Worm (Caenorhabditis elegans) whole organism, L4 larva: ENCODE data around the gene F53B7.7.

Source experiments
- F49E8.2 ChIP-seq: sonication (generic microtip); optimal IDR thresholded peaks from 2 replicates; lab custom pipeline; 2016; ENCODE audit warnings: missing compliant biosample characterization, mild to moderate bottlenecking, missing genetic modification characterization, borderline replicate concordance
- Y48G9A.11 ChIP-seq: fragments of 200-800 bp; sonication (Bioruptor generic); IDR thresholded peaks from 2 replicates; pipeline ENCODE4 v1.3.6; 2022; ENCODE audit warnings: missing genetic modification reagents, missing genetic modification characterization, missing compliant biosample characterization
- ZK546.5 ChIP-seq, 2 experiments: sonication (generic microtip); optimal IDR thresholded peaks; 2 replicates each; lab custom pipeline; 2017; ENCODE audit warnings: missing biosample characterization in 2 of 2, missing genetic modification characterization in 2 of 2
- ama-1 ChIP-seq: fragments of 150-350 bp; optimal IDR thresholded peaks from 2 replicates; lab custom pipeline; 2014; ENCODE audit warnings: inconsistent platforms, mixed read lengths
- ceh-20 ChIP-seq: fragments of 200-800 bp; sonication (Bioruptor generic); IDR thresholded peaks from 2 replicates; pipeline ENCODE4 v1.3.6; 2022; ENCODE audit warnings: missing genetic modification reagents, missing genetic modification characterization, missing compliant biosample characterization
- ceh-82 ChIP-seq: sonication (generic microtip); optimal IDR thresholded peaks from 2 replicates; lab custom pipeline; 2017; ENCODE audit warnings: missing biosample characterization, missing genetic modification characterization
- hlh-30 ChIP-seq: sonication (generic microtip); optimal IDR thresholded peaks from 2 replicates; lab custom pipeline; 2017; ENCODE audit warnings: antibody characterized with exemption, mild to moderate bottlenecking, missing genetic modification characterization, missing compliant biosample characterization; ENCODE audit not compliant: insufficient read depth
- jun-1 ChIP-seq: fragments of 150-350 bp; optimal IDR thresholded peaks from 2 replicates; lab custom pipeline; 2014; ENCODE audit warnings: missing biosample characterization, missing genetic modification reagents, missing genetic modification characterization
- lin-39 ChIP-seq: fragments of 150-350 bp; optimal IDR thresholded peaks from 2 replicates; lab custom pipeline; 2014; ENCODE audit warnings: missing biosample characterization, missing genetic modification reagents, missing genetic modification characterization
- mdl-1 ChIP-seq, 2 experiments: fragments of 150-350 bp in 1 of 2; sonication (generic microtip) in 1 of 2; optimal IDR thresholded peaks; 2 replicates each; lab custom pipeline; 2014 to 2017; ENCODE audit warnings: missing biosample characterization in 2 of 2, missing genetic modification characterization in 2 of 2
- nhr-11 ChIP-seq: fragments of 150-350 bp; optimal IDR thresholded peaks from 2 replicates; lab custom pipeline; 2014; ENCODE audit warnings: missing biosample characterization, missing genetic modification characterization
- zag-1 ChIP-seq: fragments of 150-350 bp; optimal IDR thresholded peaks from 2 replicates; lab custom pipeline; 2014; ENCODE audit warnings: missing biosample characterization, missing genetic modification characterization

ce11 chrV:10966874-10967273 lies 32.0 kb upstream of the F53B7.7 start:
- TF ChIP-seq ceh-20 (GFP tag; lab: Robert Waterston, UW) (no peak), zag-1 (no peak), ama-1 (lab: Kevin White, UChicago) (no peak), Y48G9A.11 (no peak), ZK546.5 (tag; optimal IDR thresholded peaks at IDR 0.05; lab: Kevin White, UChicago) (no peak), nhr-11 (no peak), F49E8.2 (tag; lab: Kevin White, UChicago) (no peak), mdl-1 (tag; optimal IDR thresholded peaks at IDR 0.05; lab: Kevin White, UChicago) (no peak), lin-39 (no peak), ceh-82 (tag; lab: Kevin White, UChicago) (no peak), jun-1 (no peak), hlh-30 (tag; lab: Kevin White, UChicago) (no peak)
